Worm (Caenorhabditis elegans) whole organism, mixed stage, embryonic: ENCODE data around the gene gst-4.

Experiments
- M03D4.4 ChIP-seq: sonication (generic microtip); optimal IDR thresholded peaks from 2 replicates; lab custom pipeline; 2017; ENCODE audit warnings: mild to moderate bottlenecking, missing genetic modification characterization, missing compliant biosample characterization
- bed-3 ChIP-seq: fragments of 200-800 bp; sonication (Bioruptor generic); optimal IDR thresholded peaks from 3 replicates; lab custom pipeline; 2018; ENCODE audit warnings: mild to moderate bottlenecking, missing genetic modification characterization, moderate library complexity, missing compliant biosample characterization
- ceh-39 ChIP-seq: fragments of 150-350 bp; optimal IDR thresholded peaks from 2 replicates; lab custom pipeline; 2014; ENCODE audit warnings: missing biosample characterization, missing genetic modification characterization
- ceh-43 ChIP-seq: fragments of 200-800 bp; sonication (Bioruptor generic); optimal IDR thresholded peaks from 2 replicates; lab custom pipeline; 2018; ENCODE audit warnings: mild to moderate bottlenecking, missing genetic modification characterization, moderate library complexity, missing compliant biosample characterization
- ces-1 ChIP-seq: fragments of 150-350 bp; optimal IDR thresholded peaks from 2 replicates; lab custom pipeline; 2014; ENCODE audit warnings: missing biosample characterization, missing genetic modification reagents, missing genetic modification characterization
- drap-1 ChIP-seq: fragments of 200-800 bp; sonication (Bioruptor generic); optimal IDR thresholded peaks from 3 replicates; lab custom pipeline; 2018; ENCODE audit warnings: mild to moderate bottlenecking, missing genetic modification characterization, missing compliant biosample characterization
- elt-3 ChIP-seq: fragments of 150-350 bp; optimal IDR thresholded peaks from 2 replicates; lab custom pipeline; 2014; ENCODE audit warnings: missing biosample characterization, missing genetic modification characterization
- flh-1 ChIP-seq: fragments of 200-800 bp; sonication (Bioruptor generic); optimal IDR thresholded peaks from 2 replicates; lab custom pipeline; 2018; ENCODE audit warnings: mild to moderate bottlenecking, missing genetic modification characterization, moderate library complexity, missing compliant biosample characterization
- ham-2 ChIP-seq: fragments of 200-800 bp; sonication (Bioruptor generic); optimal IDR thresholded peaks from 2 replicates; lab custom pipeline; 2018; ENCODE audit warnings: mild to moderate bottlenecking, missing genetic modification characterization, missing compliant biosample characterization
- hlh-1 ChIP-seq: fragments of 150-350 bp; optimal IDR thresholded peaks from 2 replicates; lab custom pipeline; 2014; ENCODE audit warnings: missing biosample characterization, missing genetic modification reagents, missing genetic modification characterization
- lin-13 ChIP-seq: fragments of 150-350 bp; optimal IDR thresholded peaks from 2 replicates; lab custom pipeline; 2014; ENCODE audit warnings: missing biosample characterization, missing genetic modification characterization
- lin-32 ChIP-seq: fragments of 200-800 bp; sonication (Bioruptor generic); optimal IDR thresholded peaks from 2 replicates; lab custom pipeline; 2018; ENCODE audit warnings: mild to moderate bottlenecking, missing genetic modification characterization, missing compliant biosample characterization
- lsy-2 ChIP-seq: fragments of 150-350 bp; optimal IDR thresholded peaks from 2 replicates; lab custom pipeline; 2014; ENCODE audit warnings: missing biosample characterization, missing genetic modification characterization
- mab-5 ChIP-seq: fragments of 150-350 bp; optimal IDR thresholded peaks from 2 replicates; lab custom pipeline; 2014; ENCODE audit warnings: missing biosample characterization, missing genetic modification characterization
- mep-1 ChIP-seq: fragments of 150-350 bp; optimal IDR thresholded peaks from 2 replicates; lab custom pipeline; 2017; ENCODE audit warnings: missing biosample characterization, missing genetic modification reagents, missing genetic modification characterization, inconsistent platforms
- mls-2 ChIP-seq: sonication (generic microtip); optimal IDR thresholded peaks from 2 replicates; lab custom pipeline; 2016; ENCODE audit warnings: mild to moderate bottlenecking, missing genetic modification characterization, moderate library complexity, missing compliant biosample characterization
- nhr-12 ChIP-seq: fragments of 150-350 bp; optimal IDR thresholded peaks from 2 replicates; lab custom pipeline; 2014; ENCODE audit warnings: missing biosample characterization, missing genetic modification characterization
- nhr-2 ChIP-seq: fragments of 150-350 bp; optimal IDR thresholded peaks from 2 replicates; lab custom pipeline; 2014; ENCODE audit warnings: missing biosample characterization, missing genetic modification characterization
- nhr-28 ChIP-seq: fragments of 150-350 bp; optimal IDR thresholded peaks from 2 replicates; lab custom pipeline; 2014; ENCODE audit warnings: missing biosample characterization, missing genetic modification characterization
- pha-4 ChIP-seq: fragments of 150-350 bp; optimal IDR thresholded peaks from 2 replicates; lab custom pipeline; 2018; ENCODE audit warnings: missing biosample characterization, missing genetic modification reagents, missing genetic modification characterization
- snpc-4 ChIP-seq: fragments of 150-350 bp; optimal IDR thresholded peaks from 2 replicates; lab custom pipeline; 2014; ENCODE audit warnings: missing biosample characterization, missing genetic modification characterization
- sptf-1 ChIP-seq: sonication (generic microtip); optimal IDR thresholded peaks from 2 replicates; lab custom pipeline; 2017; ENCODE audit warnings: mild to moderate bottlenecking, missing genetic modification characterization, moderate library complexity, missing compliant biosample characterization
- tbx-8 ChIP-seq: fragments of 200-800 bp; sonication (Bioruptor generic); optimal IDR thresholded peaks from 2 replicates; lab custom pipeline; 2018; ENCODE audit warnings: mild to moderate bottlenecking, missing genetic modification characterization, moderate library complexity, missing compliant biosample characterization
- unc-120 ChIP-seq: sonication (generic microtip); optimal IDR thresholded peaks from 2 replicates; lab custom pipeline; 2017; ENCODE audit warnings: missing genetic modification characterization, missing compliant biosample characterization; ENCODE audit not compliant: poor library complexity, severe bottlenecking
- ztf-11 ChIP-seq: fragments of 150-350 bp; optimal IDR thresholded peaks from 2 replicates; lab custom pipeline; 2014; ENCODE audit warnings: missing biosample characterization, missing genetic modification characterization

Gene gst-4

DNA sequence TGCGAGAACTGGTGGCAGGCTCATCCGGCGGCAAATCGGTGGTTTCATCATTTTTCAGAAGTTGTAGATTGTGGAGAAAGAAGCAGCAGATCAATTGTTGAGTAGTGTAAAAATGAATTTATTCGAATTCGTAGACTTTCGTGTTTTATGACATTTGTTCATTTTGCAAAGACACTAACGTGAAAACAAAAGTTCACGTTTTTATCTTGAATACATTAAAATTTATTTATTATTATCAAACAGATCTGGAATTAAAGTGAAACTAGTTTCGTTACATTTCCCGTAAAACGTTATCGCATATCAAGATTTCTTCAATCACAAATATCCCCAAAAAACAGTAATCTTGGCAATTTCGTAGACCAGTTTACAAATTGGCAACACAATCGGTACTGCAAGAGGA, 4.9 kb downstream of the gst-4 start, which contains the start of gene T14G10.8:
T14G10.8 (minus strand) TSS at position 101 of the 400 bp plus-strand sequence.
- TF ChIP-seq mab-5 (tag; lab: Kevin White, UChicago), result no peak
- no peak for TF ChIP-seq sptf-1 (tag; lab: Kevin White, UChicago)
- no peak for TF ChIP-seq ham-2 (GFP tag; lab: Kevin White, UChicago)

DNA sequence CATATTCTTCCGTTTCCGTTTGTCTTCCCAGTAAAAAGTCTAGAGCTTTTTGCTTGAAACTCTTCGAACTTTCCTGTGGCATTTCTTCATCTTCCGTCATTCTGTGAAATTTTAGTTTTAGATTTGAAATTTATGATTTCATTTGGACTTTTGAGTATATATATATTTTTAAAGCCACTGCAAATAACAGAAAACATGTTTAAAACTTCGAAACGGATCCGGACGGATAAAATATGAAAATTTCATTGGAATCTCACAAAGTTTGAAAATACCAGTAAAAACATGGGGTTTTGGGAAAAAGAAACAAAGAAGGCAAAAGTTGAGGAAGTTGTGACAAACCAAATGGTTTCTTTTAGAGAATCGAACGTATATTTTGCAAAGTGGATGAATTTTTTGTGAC, 6.9 kb downstream of the gst-4 start, which contains the start of gene pigs-1:
pigs-1 (minus strand) TSS at position 101 of the 400 bp plus-strand sequence.
- TF ChIP-seq sptf-1 (tag; lab: Kevin White, UChicago) (no peak), M03D4.4 (tag; lab: Kevin White, UChicago) (no peak)

DNA sequence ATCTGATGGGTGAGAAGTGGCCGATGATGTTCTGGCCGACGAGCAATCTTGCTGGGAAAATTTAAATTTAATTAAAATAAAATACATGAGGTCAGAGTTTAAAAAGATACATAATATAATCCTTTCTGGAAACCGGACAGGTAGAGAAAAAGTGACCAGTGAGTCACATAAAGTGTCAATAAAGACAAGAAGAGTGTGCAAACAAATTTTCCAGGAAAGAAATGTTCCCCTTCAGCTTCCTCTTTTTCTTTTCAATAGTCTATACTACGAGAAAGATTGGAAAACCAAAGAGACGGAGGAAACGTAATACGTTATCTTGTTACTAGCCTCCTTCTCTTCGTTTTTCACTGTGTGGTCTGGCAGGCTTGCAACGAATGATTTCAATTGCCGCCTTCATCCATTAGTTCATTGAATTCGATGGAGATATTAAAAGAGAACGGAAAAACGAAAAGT, 8.6 kb downstream of the gst-4 start, which contains the start of gene tsp-12:
tsp-12 (minus strand) TSS at position 51 of the 453 bp plus-strand sequence.
- TF ChIP-seq ztf-11 (no peak), pha-4 (no peak), elt-3 (tag; lab: Kevin White, UChicago) (no peak), lsy-2 (tag; lab: Kevin White, UChicago) (no peak), lin-13 (tag; lab: Kevin White, UChicago) (no peak), sptf-1 (tag; lab: Kevin White, UChicago) (peak; percentile 27), hlh-1 (tag; lab: Kevin White, UChicago) (no peak), M03D4.4 (tag; lab: Kevin White, UChicago) (no peak), ces-1 (GFP tag; lab: Kevin White, UChicago) (peak; percentile 83)

DNA sequence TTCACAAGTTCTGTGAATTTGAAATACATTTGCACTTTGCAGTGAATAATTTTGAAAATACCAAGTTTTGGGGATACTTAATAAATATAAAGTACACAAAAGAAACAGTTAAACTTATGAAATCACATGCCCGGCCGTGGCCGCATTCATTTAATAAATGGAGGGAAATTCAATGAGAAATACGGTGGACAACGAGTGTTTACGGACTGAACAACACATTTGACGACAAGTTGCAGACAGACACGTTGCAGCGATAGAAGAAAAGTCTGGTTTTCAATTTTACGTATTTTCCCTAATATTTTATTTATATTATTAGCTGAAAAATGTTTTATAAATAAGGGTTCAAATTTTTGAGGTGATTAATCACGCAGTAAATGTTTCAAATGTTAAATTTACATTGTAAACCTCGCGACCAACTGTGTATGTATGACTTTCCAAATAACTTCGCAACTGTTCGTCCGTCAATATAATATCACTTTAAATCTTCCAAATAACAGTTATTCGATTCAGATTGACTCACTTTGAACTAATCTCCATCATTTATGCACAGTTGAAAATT, 9.5 kb downstream of the gst-4 start, which contains the start of gene copg-1:
copg-1 (plus strand) TSS at position 509 of the 559 bp plus-strand sequence.
- TF ChIP-seq unc-120 (tag; lab: Kevin White, UChicago) (no peak), nhr-28 (no peak), nhr-2 (peak; percentile 28), ces-1 (GFP tag; lab: Kevin White, UChicago) (peak; percentile 92), lsy-2 (tag; lab: Kevin White, UChicago) (peak; percentile 92)

DNA sequence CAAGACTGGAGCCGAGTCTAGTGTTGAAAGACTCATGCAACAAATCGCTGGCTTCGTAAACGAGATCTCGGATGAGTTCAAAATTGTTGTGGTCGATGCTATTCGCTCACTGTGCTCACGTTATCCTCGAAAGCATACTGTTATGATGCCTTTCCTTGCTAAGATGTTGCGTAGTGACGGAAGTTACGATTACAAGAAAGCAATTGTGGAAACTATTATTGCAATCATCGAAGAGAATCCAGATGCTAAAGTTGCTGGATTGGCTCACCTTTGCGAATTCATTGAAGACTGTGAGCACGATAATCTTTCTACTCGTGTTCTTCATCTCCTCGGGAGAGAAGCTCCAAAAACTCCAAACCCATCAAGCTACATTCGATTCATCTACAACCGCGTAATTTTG, 11.5 kb downstream of the gst-4 start:
- TF ChIP-seq ceh-39 (tag; lab: Kevin White, UChicago) (no peak), ztf-11 (no peak), lin-32 (GFP tag; lab: Kevin White, UChicago) (no peak), mep-1 (no peak), snpc-4 (tag; lab: Kevin White, UChicago) (no peak), ham-2 (GFP tag; lab: Kevin White, UChicago) (no peak), ces-1 (GFP tag; lab: Kevin White, UChicago) (no peak), mls-2 (tag; lab: Kevin White, UChicago) (no peak), flh-1 (GFP tag; lab: Kevin White, UChicago) (no peak), tbx-8 (GFP tag; lab: Kevin White, UChicago) (no peak), unc-120 (tag; lab: Kevin White, UChicago) (no peak)

DNA sequence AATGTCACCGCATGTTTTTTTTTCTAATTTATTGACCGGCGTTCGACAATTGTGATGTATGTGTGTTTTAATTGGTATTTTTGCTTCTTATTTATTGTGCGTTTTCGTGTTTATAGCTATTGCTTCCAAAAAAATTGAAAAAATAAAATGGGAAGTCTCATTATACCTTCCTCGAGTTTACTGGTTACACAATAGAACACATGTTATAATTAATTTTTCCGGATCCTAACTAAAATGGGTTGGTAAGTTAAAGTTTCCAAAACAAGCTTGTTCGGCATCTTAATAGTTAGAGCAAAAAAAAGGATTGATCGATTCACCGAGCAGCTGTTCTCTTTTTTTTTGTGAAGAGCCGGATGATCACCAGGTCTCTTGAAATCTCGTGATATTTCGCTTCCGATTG, 13.4 kb downstream of the gst-4 start, which contains the start of gene ttr-54:
ttr-54 (plus strand) TSS at position 301 of the 400 bp plus-strand sequence.
- TF ChIP-seq hlh-1 (tag; lab: Kevin White, UChicago), result peak; percentile 56
- TF ChIP-seq mep-1, result no peak

DNA sequence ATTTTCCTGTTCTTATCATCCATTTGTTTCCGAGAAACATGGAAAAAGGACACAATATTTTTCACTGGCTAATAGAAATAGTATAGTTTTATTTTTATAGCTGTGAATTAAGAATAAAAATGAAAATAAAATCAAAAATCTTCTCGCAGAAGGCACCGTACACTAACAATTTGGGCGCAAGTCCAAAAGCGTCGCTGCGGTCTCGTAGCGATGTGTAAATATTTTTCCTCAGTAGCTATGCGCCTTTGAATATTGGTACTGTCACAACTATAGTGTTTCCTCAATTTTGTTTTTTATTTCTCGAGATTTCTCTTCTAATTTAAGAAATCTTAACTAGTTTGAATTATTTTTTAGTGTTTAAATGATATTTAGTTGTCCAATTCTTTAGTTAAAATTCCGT, 15.0 kb downstream of the gst-4 start:
- no peak for TF ChIP-seq ceh-39 (tag; lab: Kevin White, UChicago)
- TF ChIP-seq nhr-2, result no peak
- TF ChIP-seq nhr-28, result no peak
- TF ChIP-seq M03D4.4 (tag; lab: Kevin White, UChicago), result no peak

DNA sequence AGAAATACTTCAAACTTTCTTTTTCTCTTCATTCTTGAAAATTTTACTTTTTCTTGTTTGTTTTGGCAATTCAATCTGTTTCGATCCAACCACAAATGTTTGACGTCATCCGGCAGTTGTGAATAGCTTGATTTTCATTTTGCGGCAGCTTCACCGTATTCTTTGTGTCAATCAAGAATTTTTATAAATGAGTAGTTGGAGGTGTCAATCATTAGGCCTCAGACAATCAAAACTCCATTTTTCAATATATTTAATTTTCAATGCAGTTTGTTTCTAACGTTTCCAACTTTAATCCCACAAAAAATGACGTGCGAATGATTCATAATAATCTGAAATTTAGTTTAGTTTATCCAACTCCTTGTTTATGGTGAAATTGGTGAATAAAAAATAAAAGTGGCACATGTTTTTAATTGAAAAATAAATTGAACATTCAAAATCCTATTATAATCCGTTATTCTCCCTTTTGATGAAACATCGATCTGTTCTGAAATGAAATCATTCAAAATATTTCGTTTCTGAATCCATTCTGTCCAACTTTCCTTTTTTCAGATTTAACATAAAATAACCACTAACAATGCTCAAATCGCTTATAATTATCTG, 15.6 kb downstream of the gst-4 start, which contains the start of gene ttr-53:
ttr-53 (plus strand) TSS at position 550 of the 600 bp plus-strand sequence.
- TF ChIP-seq mls-2 (tag; lab: Kevin White, UChicago) (no peak), bed-3 (GFP tag; lab: Kevin White, UChicago) (no peak), ceh-43 (GFP tag; lab: Kevin White, UChicago) (no peak), flh-1 (GFP tag; lab: Kevin White, UChicago) (no peak), tbx-8 (GFP tag; lab: Kevin White, UChicago) (no peak), drap-1 (GFP tag; lab: Kevin White, UChicago) (no peak), ceh-39 (tag; lab: Kevin White, UChicago) (no peak), ztf-11 (no peak), lsy-2 (tag; lab: Kevin White, UChicago) (no peak), ces-1 (GFP tag; lab: Kevin White, UChicago) (no peak), nhr-2 (no peak), mep-1 (no peak), nhr-12 (tag; lab: Kevin White, UChicago) (no peak), lin-32 (GFP tag; lab: Kevin White, UChicago) (no peak)
